Worm (Caenorhabditis elegans) whole organism, L3 larva: ENCODE measurements around the gene C40H1.7.

Source experiments
- ceh-16 ChIP-seq: sonication (generic microtip); optimal IDR thresholded peaks from 2 replicates; lab custom pipeline; 2017; ENCODE audit warnings: missing biosample characterization, missing genetic modification characterization
- daf-12 ChIP-seq: fragments of 150-350 bp; optimal IDR thresholded peaks from 2 replicates; lab custom pipeline; 2014; ENCODE audit warnings: missing biosample characterization, missing genetic modification reagents, missing genetic modification characterization
- egl-27 ChIP-seq: sonication (generic microtip); optimal IDR thresholded peaks from 4 replicates; lab custom pipeline; 2017; ENCODE audit warnings: missing biosample characterization, missing genetic modification reagents, missing genetic modification characterization
- nhr-11 ChIP-seq: fragments of 150-350 bp; optimal IDR thresholded peaks from 2 replicates; lab custom pipeline; 2014; ENCODE audit warnings: missing biosample characterization, missing genetic modification characterization
- nhr-12 ChIP-seq: fragments of 150-350 bp; optimal IDR thresholded peaks from 2 replicates; lab custom pipeline; 2014; ENCODE audit warnings: missing biosample characterization, missing genetic modification characterization
- nhr-237 ChIP-seq: fragments of 150-350 bp; optimal IDR thresholded peaks from 2 replicates; lab custom pipeline; 2014; ENCODE audit warnings: missing biosample characterization, missing genetic modification characterization
- nhr-76 ChIP-seq: fragments of 150-350 bp; sonication (generic microtip); optimal IDR thresholded peaks from 5 replicates; lab custom pipeline; 2014; ENCODE audit warnings: missing biosample characterization, missing genetic modification characterization
- unc-62 ChIP-seq: fragments of 150-350 bp; sonication (generic microtip); optimal IDR thresholded peaks from 4 replicates; lab custom pipeline; 2014; ENCODE audit warnings: missing biosample characterization, missing genetic modification reagents, missing genetic modification characterization
- ztf-11 ChIP-seq: fragments of 150-350 bp; optimal IDR thresholded peaks from 2 replicates; lab custom pipeline; 2014; ENCODE audit warnings: missing biosample characterization, missing genetic modification characterization

ce11 chrIII:9309840-9310239 lies 15.0 kb upstream of the C40H1.7 start:
- TF ChIP-seq unc-62 (GFP tag; lab: Kevin White, UChicago) (no peak), nhr-11 (tag; lab: Kevin White, UChicago) (peak; percentile 76), daf-12 (tag; lab: Kevin White, UChicago) (no peak), nhr-237 (tag; lab: Kevin White, UChicago) (no peak), nhr-76 (no peak), ztf-11 (tag; lab: Kevin White, UChicago) (no peak), ceh-16 (no peak), nhr-12 (tag; lab: Kevin White, UChicago) (no peak), egl-27 (tag; lab: Kevin White, UChicago) (no peak)
